Worm (Caenorhabditis elegans) whole organism, L4 larva: Measurements from ENCODE around the gene F08F3.1.

ENCODE experiments used
- R02D3.7 ChIP-seq: fragments of 150-350 bp; sonication (generic microtip); optimal IDR thresholded peaks from 3 replicates; lab custom pipeline; 2014; ENCODE audit warnings: missing biosample characterization, missing genetic modification characterization
- ceh-28 ChIP-seq: fragments of 150-350 bp; optimal IDR thresholded peaks from 2 replicates; lab custom pipeline; 2014; ENCODE audit warnings: missing biosample characterization, missing genetic modification reagents, missing genetic modification characterization
- ceh-82 ChIP-seq: sonication (generic microtip); optimal IDR thresholded peaks from 2 replicates; lab custom pipeline; 2017; ENCODE audit warnings: missing biosample characterization, missing genetic modification characterization
- daf-19 ChIP-seq: fragments of 200-800 bp; sonication (Bioruptor generic); conservative IDR thresholded peaks from 2 replicates; pipeline ENCODE4 v1.3.6; 2022; ENCODE audit warnings: missing genetic modification characterization, missing compliant biosample characterization
- fkh-10 ChIP-seq: fragments of 150-350 bp; optimal IDR thresholded peaks from 2 replicates; lab custom pipeline; 2014; ENCODE audit warnings: missing biosample characterization, missing genetic modification reagents, missing genetic modification characterization
- gei-8 ChIP-seq: fragments of 200-800 bp; sonication (Bioruptor generic); optimal IDR thresholded peaks from 2 replicates; lab custom pipeline; 2018; ENCODE audit warnings: mild to moderate bottlenecking, missing genetic modification characterization, missing compliant biosample characterization
- lin-13 ChIP-seq: fragments of 150-350 bp; optimal IDR thresholded peaks from 2 replicates; lab custom pipeline; 2014; ENCODE audit warnings: missing biosample characterization, missing genetic modification reagents, missing genetic modification characterization
- mdl-1 ChIP-seq, 2 experiments: fragments of 150-350 bp in 1 of 2; sonication (generic microtip) in 1 of 2; optimal IDR thresholded peaks; 2 replicates each; lab custom pipeline; 2014 to 2017; ENCODE audit warnings: missing biosample characterization in 2 of 2, missing genetic modification characterization in 2 of 2
- nhr-11 ChIP-seq: fragments of 150-350 bp; optimal IDR thresholded peaks from 2 replicates; lab custom pipeline; 2014; ENCODE audit warnings: missing biosample characterization, missing genetic modification characterization
- nhr-237 ChIP-seq: sonication (generic microtip); optimal IDR thresholded peaks from 2 replicates; lab custom pipeline; 2017; ENCODE audit warnings: missing biosample characterization, missing genetic modification characterization
- nhr-6 ChIP-seq: fragments of 150-350 bp; optimal IDR thresholded peaks from 2 replicates; lab custom pipeline; 2014; ENCODE audit warnings: missing biosample characterization, missing genetic modification characterization
- spr-3 ChIP-seq: fragments of 200-800 bp; sonication (Bioruptor generic); optimal IDR thresholded peaks from 2 replicates; lab custom pipeline; 2018; ENCODE audit warnings: mild to moderate bottlenecking, missing genetic modification characterization, missing compliant biosample characterization
- zfp-2 ChIP-seq: sonication (generic microtip); optimal IDR thresholded peaks from 2 replicates; lab custom pipeline; 2016; ENCODE audit warnings: mild to moderate bottlenecking, missing genetic modification characterization, missing compliant biosample characterization

- TF ChIP-seq daf-19 (GFP tag; lab: Robert Waterston, UW) (no peak), R02D3.7 (tag; lab: Kevin White, UChicago) (no peak), fkh-10 (GFP tag; lab: Kevin White, UChicago) (no peak), zfp-2 (no peak), mdl-1 (tag; optimal IDR thresholded peaks at IDR 0.05; lab: Kevin White, UChicago) (no peak), nhr-6 (tag; lab: Kevin White, UChicago) (no peak), ceh-28 (no peak), spr-3 (no peak), gei-8 (no peak), lin-13 (GFP tag; lab: Kevin White, UChicago) (no peak), ceh-82 (tag; lab: Kevin White, UChicago) (no peak), nhr-237 (tag; lab: Kevin White, UChicago) (no peak), nhr-11 (tag; lab: Kevin White, UChicago) (no peak)
Measured at ce11 chrV:5488766-5489165, 42.8 kb downstream of the F08F3.1 start, which contains the start of gene grl-18.
